Fruit fly (Drosophila melanogaster): ENCODE measurements around the gene Nemp.
A peak's percentile ranks its signal among the peaks of the same experiment; 100 is the strongest.

Gene Nemp

DNA sequence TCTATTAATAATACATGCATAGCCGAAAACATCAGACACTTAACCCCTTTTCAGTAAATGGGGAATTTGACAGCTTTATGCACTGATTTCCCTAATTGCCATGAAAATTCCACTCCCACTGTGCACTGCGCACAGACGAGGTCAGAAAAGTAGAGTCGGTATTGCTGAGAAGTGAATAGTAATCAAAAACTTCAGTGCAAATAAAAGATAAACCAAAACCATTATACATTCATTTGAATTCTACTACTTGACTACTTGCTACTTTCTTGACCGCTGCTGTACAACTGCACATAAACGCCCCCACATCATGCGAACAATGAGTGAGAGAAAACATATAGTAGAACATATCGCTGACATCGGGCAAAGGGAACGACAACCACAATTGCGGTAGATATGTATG lies 36.6 kb upstream of the Nemp start (continued):
- TF ChIP-seq CG10147 (GFP tag; optimal IDR thresholded peaks at IDR 0.05) (peak; percentile 67), CG13287 (GFP tag; IDR thresholded peaks at IDR 0.05; ENCODE audit: partially characterized antibody) (no peak), MESR4 (GFP tag; optimal IDR thresholded peaks at IDR 0.05) (peak; percentile 23), Meics (GFP tag; optimal IDR thresholded peaks at IDR 0.05) (peak; percentile 64), CG14965 (GFP tag; optimal IDR thresholded peaks at IDR 0.05; ENCODE audit: borderline replicate concordance) (peak; percentile 28), CG11085 (GFP tag; IDR thresholded peaks at IDR 0.05) (peak; percentile 45; the same call in 1 of the 2 replicates), ro (GFP tag; IDR thresholded peaks at IDR 0.05) (peak; percentile 59), h (optimal IDR thresholded peaks at IDR 0.05) (no peak), CG12659 (GFP tag; optimal IDR thresholded peaks at IDR 0.05) (peak; percentile 76), Hmx (GFP tag; optimal IDR thresholded peaks at IDR 0.05) (no peak), CG7963 (GFP tag; IDR thresholded peaks at IDR 0.05; ENCODE audit: partially characterized antibody) (no peak), lmd (GFP tag; IDR thresholded peaks at IDR 0.05) (peak; percentile 83), bowl (GFP tag; IDR thresholded peaks at IDR 0.05) (peak; percentile 81), CG34376 (GFP tag; optimal IDR thresholded peaks at IDR 0.05) (no peak), CG12071 (GFP tag; optimal IDR thresholded peaks at IDR 0.05) (peak; percentile 88), Dbx (GFP tag; IDR thresholded peaks at IDR 0.05) (no peak), slp2 (GFP tag; optimal IDR thresholded peaks at IDR 0.05) (peak; percentile 78), schlank (tag; optimal IDR thresholded peaks at IDR 0.05) (peak; percentile 37), inv (GFP tag; IDR thresholded peaks at IDR 0.05; ENCODE audit: partially characterized antibody) (no peak), CG18764 (GFP tag; optimal IDR thresholded peaks at IDR 0.05) (peak; percentile 81), Abd-B (GFP tag; optimal IDR thresholded peaks at IDR 0.05) (peak; percentile 76), Mes4 (GFP tag; optimal IDR thresholded peaks at IDR 0.05) (peak; percentile 86), emc (GFP tag; optimal IDR thresholded peaks at IDR 0.05) (peak; percentile 49), Hsf (GFP tag; optimal IDR thresholded peaks at IDR 0.05) (peak; percentile 86), lola (GFP tag; optimal IDR thresholded peaks at IDR 0.05) (peak in 1 of 3 experiments; percentile 81), hkb (optimal IDR thresholded peaks at IDR 0.05) (no peak), hkb (GFP tag; IDR thresholded peaks at IDR 0.05) (peak; percentile 91), Myb (GFP tag; optimal IDR thresholded peaks at IDR 0.05) (peak; percentile 64), crc (GFP tag; optimal IDR thresholded peaks at IDR 0.05) (peak; percentile 66), Oli (tag; optimal IDR thresholded peaks at IDR 0.05) (peak; percentile 90), psq (GFP tag; optimal IDR thresholded peaks at IDR 0.05) (peak; percentile 61), Rfx (GFP tag; IDR thresholded peaks at IDR 0.05) (peak; percentile 78), CG10979 (tag; optimal IDR thresholded peaks at IDR 0.05) (peak; percentile 87), ara (GFP tag; IDR thresholded peaks at IDR 0.05) (peak; percentile 93), CG8089 (GFP tag; optimal IDR thresholded peaks at IDR 0.05) (peak; percentile 74), kni (GFP tag; optimal IDR thresholded peaks at IDR 0.05) (peak; percentile 11), CG8290 (GFP tag; optimal IDR thresholded peaks at IDR 0.05) (peak; percentile 65), CG8290 (tag; optimal IDR thresholded peaks at IDR 0.05) (peak in 1 of 2 experiments; percentile 88), CG3838 (GFP tag; optimal IDR thresholded peaks at IDR 0.05) (peak; percentile 59), Dll (GFP tag; IDR thresholded peaks at IDR 0.05; ENCODE audit: partially characterized antibody) (no peak), lov (optimal IDR thresholded peaks at IDR 0.05) (no peak), lov (GFP tag; IDR thresholded peaks at IDR 0.05) (peak; percentile 92), nau (GFP tag; optimal IDR thresholded peaks at IDR 0.05) (peak; percentile 73), Mad (GFP tag; optimal IDR thresholded peaks at IDR 0.05) (peak; percentile 78), Pdp1 (GFP tag; optimal IDR thresholded peaks at IDR 0.05) (peak; percentile 80 to 85), amos (GFP tag; IDR thresholded peaks at IDR 0.05; ENCODE audit: partially characterized antibody) (no peak), prd (optimal IDR thresholded peaks at IDR 0.05) (no peak), prd (GFP tag; IDR thresholded peaks at IDR 0.05) (peak; percentile 91), CG9215 (GFP tag; IDR thresholded peaks at IDR 0.05) (peak; percentile 65), CG4360 (GFP tag; IDR thresholded peaks at IDR 0.05) (peak; percentile 68), MTF-1 (GFP tag; optimal IDR thresholded peaks at IDR 0.05; ENCODE audit: borderline replicate concordance) (peak; percentile 75), nmo (GFP tag; optimal IDR thresholded peaks at IDR 0.05) (peak; percentile 88)

All from whole organism, embryonic.